Fruit fly (Drosophila melanogaster): Measurements from ENCODE around the gene CG10365.

CG10365 gene

DNA sequence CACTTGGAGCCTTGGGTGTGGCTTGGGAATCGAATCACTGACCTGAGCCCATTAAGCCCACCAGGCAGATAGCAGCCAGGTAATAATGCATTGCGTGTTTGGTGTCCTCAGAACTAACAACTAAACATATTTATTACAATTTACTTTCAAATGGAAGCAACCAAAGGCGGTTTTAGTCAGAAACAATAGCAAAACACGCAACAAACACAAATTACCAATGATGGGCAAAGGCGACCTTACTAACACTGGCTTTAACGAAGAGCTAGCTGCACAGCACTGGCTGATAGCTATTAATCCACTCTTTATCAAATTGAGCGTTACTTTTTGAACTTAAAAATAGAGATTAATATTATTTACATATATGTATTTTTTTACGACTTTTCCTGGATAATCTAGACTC lies 39.9 kb downstream of the CG10365 start, which contains the start of gene udt:
Gene udt, minus strand, starts transcription at position 249 of the 400 bp plus-strand sequence.
- TF ChIP-seq sv (GFP tag; optimal IDR thresholded peaks at IDR 0.05), result peak; percentile 26
- peak; percentile 46 for TF ChIP-seq Hnf4 (GFP tag; optimal IDR thresholded peaks at IDR 0.05)
- peak; percentile 39 for TF ChIP-seq Myc (optimal IDR thresholded peaks at IDR 0.05)
- peak; percentile 20 for TF ChIP-seq Hr83 (GFP tag; optimal IDR thresholded peaks at IDR 0.05; ENCODE audit: poor library complexity, severe bottlenecking)
- TF ChIP-seq foxo (GFP tag; optimal IDR thresholded peaks at IDR 0.05), result no peak
- peak; percentile 0 for TF ChIP-seq br (GFP tag; optimal IDR thresholded peaks at IDR 0.05)
- no peak for TF ChIP-seq N (GFP tag; optimal IDR thresholded peaks at IDR 0.05)
- TF ChIP-seq psq (GFP tag; optimal IDR thresholded peaks at IDR 0.05), result peak; percentile 28

DNA sequence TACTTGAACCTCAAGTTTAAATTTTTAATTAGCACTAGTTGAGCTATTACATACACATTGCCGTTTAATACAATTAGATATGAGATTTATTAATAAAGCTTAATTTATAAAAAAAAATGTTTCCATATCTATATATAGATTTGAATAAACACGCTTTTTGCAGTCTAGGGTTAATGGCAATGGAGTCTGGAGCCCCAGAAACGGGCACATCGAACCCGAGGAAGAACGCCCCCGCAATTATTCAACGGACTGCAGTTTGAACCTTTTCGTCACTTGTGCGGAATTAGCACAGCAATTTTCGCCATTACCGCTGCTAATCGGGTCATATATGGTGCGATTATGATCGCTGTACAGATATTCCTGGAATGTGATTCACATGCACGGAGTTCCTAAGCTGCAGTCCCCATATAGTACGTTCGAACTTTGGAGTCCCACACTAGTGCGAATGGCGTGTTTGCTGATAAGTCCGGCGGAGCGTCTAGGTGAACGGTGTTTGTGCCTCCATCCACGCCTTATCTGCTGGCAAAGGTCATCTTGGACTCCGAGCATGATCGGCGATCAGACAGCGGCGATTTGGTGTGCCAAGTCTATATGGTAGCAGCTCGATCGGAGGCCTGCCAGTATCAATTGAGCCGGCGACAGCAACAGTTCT lies 40.6 kb downstream of the CG10365 start, which contains the start of gene Lsd-1:
Gene Lsd-1, plus strand, starts transcription at position 236 of the 652 bp plus-strand sequence.
- peak; percentile 76 for TF ChIP-seq Sp1 (GFP tag; optimal IDR thresholded peaks at IDR 0.05)
- peak; percentile 37 for TF ChIP-seq rgr (GFP tag; optimal IDR thresholded peaks at IDR 0.05)
- TF ChIP-seq h (GFP tag; optimal IDR thresholded peaks at IDR 0.05), result peak; percentile 31
- peak in 1 of 2 experiments; percentile 11 for TF ChIP-seq foxo (GFP tag; optimal IDR thresholded peaks at IDR 0.05)
- peak; percentile 23 for TF ChIP-seq Rel (GFP tag; optimal IDR thresholded peaks at IDR 0.05)
- peak; percentile 85 for TF ChIP-seq Rel (tag; optimal IDR thresholded peaks at IDR 0.05)
- no peak for TF ChIP-seq CG32264 (GFP tag; optimal IDR thresholded peaks at IDR 0.05)
- TF ChIP-seq HLH106 (tag; optimal IDR thresholded peaks at IDR 0.05), result peak; percentile 62
- TF ChIP-seq Hnf4 (GFP tag; optimal IDR thresholded peaks at IDR 0.05), result peak; percentile 30
- TF ChIP-seq jim (GFP tag; optimal IDR thresholded peaks at IDR 0.05), result no peak

dm6 chr3R:23767417-23767853 lies 44.3 kb downstream of the CG10365 start, which contains the start of the genes CG10214 and CG10375:
TSS of gene CG10214 (minus strand) at chr3R:23767488.
TSS of gene CG10375 (plus strand) at chr3R:23767712.
- TF ChIP-seq Mio (GFP tag; optimal IDR thresholded peaks at IDR 0.05), result peak; percentile 21
- peak; percentile 82 for TF ChIP-seq h (GFP tag; optimal IDR thresholded peaks at IDR 0.05)
- TF ChIP-seq ey (GFP tag; optimal IDR thresholded peaks at IDR 0.05), result peak; percentile 79
- peak; percentile 62 for TF ChIP-seq Myc (optimal IDR thresholded peaks at IDR 0.05)
- no peak for TF ChIP-seq dsf (GFP tag; optimal IDR thresholded peaks at IDR 0.05; ENCODE audit: borderline replicate concordance)
- no peak for TF ChIP-seq pan (optimal IDR thresholded peaks at IDR 0.05)
- peak; percentile 51 for TF ChIP-seq CG9705 (GFP tag; optimal IDR thresholded peaks at IDR 0.05)
- peak; percentile 59 for TF ChIP-seq CG32264 (GFP tag; optimal IDR thresholded peaks at IDR 0.05)
- peak; percentile 72 for TF ChIP-seq Hr83 (GFP tag; optimal IDR thresholded peaks at IDR 0.05; ENCODE audit: poor library complexity, severe bottlenecking)
- no peak for TF ChIP-seq lola (GFP tag; optimal IDR thresholded peaks at IDR 0.05)
- TF ChIP-seq GATAd (GFP tag; optimal IDR thresholded peaks at IDR 0.05), result peak; percentile 22
- TF ChIP-seq Jra (GFP tag; optimal IDR thresholded peaks at IDR 0.05), result peak; percentile 67
- no peak for TF ChIP-seq jim (GFP tag; optimal IDR thresholded peaks at IDR 0.05)
- peak; percentile 66 for TF ChIP-seq br (GFP tag; optimal IDR thresholded peaks at IDR 0.05)
- no peak for TF ChIP-seq CrebA (GFP tag; optimal IDR thresholded peaks at IDR 0.05; ENCODE audit: borderline replicate concordance)
- TF ChIP-seq foxo (GFP tag; optimal IDR thresholded peaks at IDR 0.05), result peak in 1 of 2 experiments; percentile 86
- TF ChIP-seq Sp1 (GFP tag; optimal IDR thresholded peaks at IDR 0.05), result peak; percentile 71
- peak; percentile 75 for TF ChIP-seq sv (GFP tag; optimal IDR thresholded peaks at IDR 0.05)
- no peak for TF ChIP-seq usp (GFP tag; optimal IDR thresholded peaks at IDR 0.05)
- peak; percentile 68 for TF ChIP-seq HLH106 (tag; optimal IDR thresholded peaks at IDR 0.05)
- peak; percentile 75 for TF ChIP-seq fru (GFP tag; optimal IDR thresholded peaks at IDR 0.05)
- TF ChIP-seq woc (GFP tag; optimal IDR thresholded peaks at IDR 0.05), result peak; percentile 53
- peak; percentile 68 for TF ChIP-seq OdsH (GFP tag; optimal IDR thresholded peaks at IDR 0.05)
- TF ChIP-seq rgr (GFP tag; optimal IDR thresholded peaks at IDR 0.05), result peak; percentile 86
- peak; percentile 51 for TF ChIP-seq psq (GFP tag; optimal IDR thresholded peaks at IDR 0.05)
- peak; percentile 26 for TF ChIP-seq dmrt93B (GFP tag; optimal IDR thresholded peaks at IDR 0.05)
- TF ChIP-seq Rel (GFP tag; optimal IDR thresholded peaks at IDR 0.05), result no peak
- TF ChIP-seq Rel (tag; optimal IDR thresholded peaks at IDR 0.05), result peak; percentile 95

DNA sequence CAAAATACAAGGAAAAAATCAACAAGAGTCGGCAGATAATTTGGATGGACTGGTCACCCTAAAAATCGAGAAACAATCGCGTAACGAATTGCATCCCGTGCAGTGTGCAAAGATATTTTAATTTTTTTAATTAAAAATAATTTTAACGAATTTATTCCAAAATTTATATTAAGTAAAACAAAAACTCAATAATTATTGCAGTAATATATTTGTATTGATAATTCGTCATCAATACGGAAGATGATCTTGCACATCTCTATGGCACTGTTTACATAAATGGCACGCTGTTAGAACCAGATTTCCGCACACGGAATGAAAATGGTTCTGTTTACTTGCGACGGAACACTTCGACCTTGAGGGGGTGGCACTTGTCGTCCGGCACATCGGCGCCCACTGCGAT lies 49.7 kb downstream of the CG10365 start, which contains the start of gene tst:
Gene tst, minus strand, starts transcription at position 52 of the 400 bp plus-strand sequence.
- TF ChIP-seq Hr78 (GFP tag; optimal IDR thresholded peaks at IDR 0.05), result no peak
- peak; percentile 58 for TF ChIP-seq sv (GFP tag; optimal IDR thresholded peaks at IDR 0.05)
- TF ChIP-seq Myc (optimal IDR thresholded peaks at IDR 0.05), result no peak
- TF ChIP-seq foxo (GFP tag; optimal IDR thresholded peaks at IDR 0.05), result peak in 1 of 2 experiments; percentile 94
- no peak for TF ChIP-seq Rel (GFP tag; optimal IDR thresholded peaks at IDR 0.05)
- peak; percentile 70 for TF ChIP-seq Rel (tag; optimal IDR thresholded peaks at IDR 0.05)
- TF ChIP-seq Hnf4 (GFP tag; optimal IDR thresholded peaks at IDR 0.05), result no peak
- TF ChIP-seq Jra (GFP tag; optimal IDR thresholded peaks at IDR 0.05), result no peak
- no peak for TF ChIP-seq Vsx2 (GFP tag; optimal IDR thresholded peaks at IDR 0.05; ENCODE audit: partially characterized antibody)
- TF ChIP-seq Dfd (GFP tag; optimal IDR thresholded peaks at IDR 0.05), result no peak
- no peak for TF ChIP-seq dsf (GFP tag; optimal IDR thresholded peaks at IDR 0.05; ENCODE audit: borderline replicate concordance)
- TF ChIP-seq fru (GFP tag; optimal IDR thresholded peaks at IDR 0.05), result peak; percentile 80
- peak; percentile 45 for TF ChIP-seq CG9705 (GFP tag; optimal IDR thresholded peaks at IDR 0.05)
- peak; percentile 22 for TF ChIP-seq Hr83 (GFP tag; optimal IDR thresholded peaks at IDR 0.05; ENCODE audit: poor library complexity, severe bottlenecking)
- TF ChIP-seq rgr (GFP tag; optimal IDR thresholded peaks at IDR 0.05), result peak; percentile 92
- TF ChIP-seq ey (GFP tag; optimal IDR thresholded peaks at IDR 0.05), result peak; percentile 68
- TF ChIP-seq woc (GFP tag; optimal IDR thresholded peaks at IDR 0.05), result no peak
- TF ChIP-seq br (GFP tag; optimal IDR thresholded peaks at IDR 0.05), result peak; percentile 69
- TF ChIP-seq dmrt93B (GFP tag; optimal IDR thresholded peaks at IDR 0.05), result peak; percentile 84
- no peak for TF ChIP-seq jim (GFP tag; optimal IDR thresholded peaks at IDR 0.05)
- no peak for TF ChIP-seq tai (GFP tag; optimal IDR thresholded peaks at IDR 0.05)
- peak; percentile 85 for TF ChIP-seq h (GFP tag; optimal IDR thresholded peaks at IDR 0.05)
- peak; percentile 43 for TF ChIP-seq GATAd (GFP tag; optimal IDR thresholded peaks at IDR 0.05)
- no peak for TF ChIP-seq dl (GFP tag; optimal IDR thresholded peaks at IDR 0.05; ENCODE audit: insufficient read depth in 1 of 2, partially characterized antibody in 2 of 2)
- TF ChIP-seq CrebA (GFP tag; optimal IDR thresholded peaks at IDR 0.05; ENCODE audit: borderline replicate concordance), result no peak
- TF ChIP-seq usp (GFP tag; optimal IDR thresholded peaks at IDR 0.05), result no peak
- TF ChIP-seq lola (GFP tag; optimal IDR thresholded peaks at IDR 0.05), result no peak
- no peak for TF ChIP-seq sage (GFP tag; optimal IDR thresholded peaks at IDR 0.05)
- TF ChIP-seq Dif (GFP tag; optimal IDR thresholded peaks at IDR 0.05; ENCODE audit: partially characterized antibody), result no peak

All from whole organism, wandering third instar larva.